Worm (Caenorhabditis elegans) whole organism, L1 larva: Measurements from ENCODE around the gene H39E20.1.

ENCODE experiments used
- C34B4.2 ChIP-seq: sonication (generic microtip); optimal IDR thresholded peaks from 2 replicates; lab custom pipeline; 2017; ENCODE audit warnings: mild to moderate bottlenecking, missing genetic modification characterization, missing compliant biosample characterization
- F16B12.6 ChIP-seq: fragments of 150-350 bp; optimal IDR thresholded peaks from 2 replicates; lab custom pipeline; 2014; ENCODE audit warnings: missing biosample characterization, missing genetic modification characterization
- Y116A8C.19 ChIP-seq: sonication (generic microtip); optimal IDR thresholded peaks from 2 replicates; lab custom pipeline; 2016; ENCODE audit warnings: missing compliant biosample characterization, missing genetic modification characterization, borderline replicate concordance
- aha-1 ChIP-seq: fragments of 150-350 bp; optimal IDR thresholded peaks from 2 replicates; lab custom pipeline; 2014; ENCODE audit warnings: missing biosample characterization, missing genetic modification characterization
- aly-2 ChIP-seq: fragments of 150-350 bp; optimal IDR thresholded peaks from 2 replicates; lab custom pipeline; 2014; ENCODE audit warnings: missing biosample characterization, missing genetic modification characterization
- ama-1 ChIP-seq: fragments of 150-350 bp; optimal IDR thresholded peaks from 2 replicates; lab custom pipeline; 2014
- ceh-82 ChIP-seq, 3 experiments: fragments of 150-350 bp in 1 of 3; sonication (generic microtip) in 2 of 3; optimal IDR thresholded peaks; 2 replicates each; lab custom pipeline; 2014 to 2017; ENCODE audit warnings: missing biosample characterization in 3 of 3, missing genetic modification characterization in 3 of 3
- ceh-88 ChIP-seq: fragments of 200-800 bp; sonication (Bioruptor generic); IDR thresholded peaks from 2 replicates; pipeline ENCODE4 v1.3.6; 2022; ENCODE audit warnings: missing genetic modification characterization, missing compliant biosample characterization
- ces-1 ChIP-seq: fragments of 150-350 bp; optimal IDR thresholded peaks from 2 replicates; lab custom pipeline; 2014; ENCODE audit warnings: missing biosample characterization, missing genetic modification reagents, missing genetic modification characterization
- dpl-1 ChIP-seq, 3 experiments: fragments of 150-350 bp in 2 of 3; sonication (generic microtip) in 1 of 3; optimal IDR thresholded peaks; 2 replicates each; lab custom pipeline; 2014 to 2017; ENCODE audit warnings: missing biosample characterization in 3 of 3, missing genetic modification characterization in 3 of 3, missing genetic modification reagents in 3 of 3
- efl-3 ChIP-seq: fragments of 200-800 bp; sonication (Bioruptor generic); optimal IDR thresholded peaks from 2 replicates; lab custom pipeline; 2018; ENCODE audit warnings: mild to moderate bottlenecking, missing genetic modification characterization, missing compliant biosample characterization
- ets-5 ChIP-seq: fragments of 200-800 bp; sonication (Bioruptor generic); IDR thresholded peaks from 2 replicates; pipeline ENCODE4 v1.3.6; 2022; ENCODE audit warnings: missing genetic modification characterization, missing compliant biosample characterization
- hlh-17 ChIP-seq: fragments of 200-800 bp; sonication (Bioruptor generic); optimal IDR thresholded peaks from 2 replicates; lab custom pipeline; 2018; ENCODE audit warnings: missing genetic modification characterization, mild to moderate bottlenecking, missing compliant biosample characterization, moderate library complexity, borderline replicate concordance
- hlh-4 ChIP-seq: sonication (generic microtip); optimal IDR thresholded peaks from 2 replicates; lab custom pipeline; 2016; ENCODE audit warnings: mild to moderate bottlenecking, missing genetic modification characterization, missing compliant biosample characterization
- hpl-2 ChIP-seq: fragments of 150-350 bp; optimal IDR thresholded peaks from 2 replicates; lab custom pipeline; 2014; ENCODE audit warnings: missing biosample characterization, missing genetic modification reagents, missing genetic modification characterization
- irx-1 ChIP-seq: sonication (generic microtip); optimal IDR thresholded peaks from 2 replicates; lab custom pipeline; 2016; ENCODE audit warnings: missing genetic modification characterization, missing compliant biosample characterization
- lin-15B ChIP-seq: fragments of 150-350 bp; sonication (generic microtip); optimal IDR thresholded peaks from 3 replicates; lab custom pipeline; 2014; ENCODE audit warnings: missing biosample characterization, missing genetic modification characterization
- lin-39 ChIP-seq: fragments of 150-350 bp; optimal IDR thresholded peaks from 2 replicates; lab custom pipeline; 2014; ENCODE audit warnings: missing biosample characterization, missing genetic modification reagents, missing genetic modification characterization
- lir-3 ChIP-seq: sonication (generic microtip); optimal IDR thresholded peaks from 2 replicates; lab custom pipeline; 2016; ENCODE audit warnings: mild to moderate bottlenecking, missing genetic modification characterization, moderate library complexity, missing compliant biosample characterization; ENCODE audit not compliant: poor library complexity
- mab-9 ChIP-seq: fragments of 200-800 bp; sonication (Bioruptor generic); IDR thresholded peaks from 2 replicates; pipeline ENCODE4 v1.3.6; 2022; ENCODE audit warnings: missing genetic modification reagents, missing genetic modification characterization, missing compliant biosample characterization
- nhr-11 ChIP-seq: fragments of 150-350 bp; optimal IDR thresholded peaks from 2 replicates; lab custom pipeline; 2014; ENCODE audit warnings: missing biosample characterization, missing genetic modification characterization
- nhr-19 ChIP-seq: fragments of 200-800 bp; sonication (Bioruptor generic); conservative IDR thresholded peaks from 2 replicates; pipeline ENCODE4 v1.3.6; 2022; ENCODE audit warnings: missing genetic modification characterization, missing compliant biosample characterization
- nhr-47 ChIP-seq: sonication (generic microtip); optimal IDR thresholded peaks from 2 replicates; lab custom pipeline; 2016; ENCODE audit warnings: mild to moderate bottlenecking, missing genetic modification characterization, moderate library complexity, missing compliant biosample characterization
- nhr-71 ChIP-seq: sonication (generic microtip); optimal IDR thresholded peaks from 2 replicates; lab custom pipeline; 2016; ENCODE audit warnings: mild to moderate bottlenecking, missing genetic modification characterization, moderate library complexity, missing compliant biosample characterization
- nhr-77 ChIP-seq: fragments of 150-350 bp; optimal IDR thresholded peaks from 2 replicates; lab custom pipeline; 2014; ENCODE audit warnings: missing biosample characterization, missing genetic modification characterization
- nhr-85 ChIP-seq: sonication (generic microtip); peaks from one replicate; lab custom pipeline; 2016; ENCODE audit warnings: missing genetic modification characterization, inconsistent platforms, missing compliant biosample characterization
- nhr-90 ChIP-seq: sonication (generic microtip); optimal IDR thresholded peaks from 2 replicates; lab custom pipeline; 2016; ENCODE audit warnings: mild to moderate bottlenecking, missing genetic modification characterization, missing compliant biosample characterization; ENCODE audit not compliant: poor library complexity
- pag-3 ChIP-seq: sonication (generic microtip); optimal IDR thresholded peaks from 2 replicates; lab custom pipeline; 2017; ENCODE audit warnings: missing genetic modification characterization, mild to moderate bottlenecking, missing compliant biosample characterization, antibody characterized with exemption, borderline replicate concordance; ENCODE audit not compliant: insufficient read depth
- pax-3 ChIP-seq: fragments of 200-800 bp; sonication (Bioruptor generic); optimal IDR thresholded peaks from 2 replicates; lab custom pipeline; 2018; ENCODE audit warnings: mild to moderate bottlenecking, missing genetic modification characterization, moderate library complexity, missing compliant biosample characterization
- pqm-1 ChIP-seq: sonication (generic microtip); optimal IDR thresholded peaks from 3 replicates; lab custom pipeline; 2017; ENCODE audit warnings: missing biosample characterization, missing genetic modification characterization
- rnt-1 ChIP-seq: sonication (generic microtip); optimal IDR thresholded peaks from 2 replicates; lab custom pipeline; 2016; ENCODE audit warnings: mild to moderate bottlenecking, missing genetic modification characterization, moderate library complexity, missing compliant biosample characterization
- snpc-4 ChIP-seq: fragments of 150-350 bp; optimal IDR thresholded peaks from 2 replicates; lab custom pipeline; 2014; ENCODE audit warnings: missing biosample characterization, missing genetic modification characterization
- snu-23 ChIP-seq: sonication (generic microtip); optimal IDR thresholded peaks from 2 replicates; lab custom pipeline; 2016; ENCODE audit warnings: missing genetic modification characterization, missing compliant biosample characterization
- sox-4 ChIP-seq: sonication (generic microtip); optimal IDR thresholded peaks from 2 replicates; lab custom pipeline; 2016; ENCODE audit warnings: missing genetic modification characterization, missing compliant biosample characterization
- sptf-1 ChIP-seq: fragments of 150-350 bp; optimal IDR thresholded peaks from 2 replicates; lab custom pipeline; 2014; ENCODE audit warnings: missing biosample characterization, missing genetic modification characterization
- sup-37 ChIP-seq: fragments of 200-800 bp; sonication (Bioruptor generic); optimal IDR thresholded peaks from 2 replicates; lab custom pipeline; 2018; ENCODE audit warnings: mild to moderate bottlenecking, missing genetic modification characterization, missing compliant biosample characterization
- swsn-7 ChIP-seq: sonication (generic microtip); optimal IDR thresholded peaks from 2 replicates; lab custom pipeline; 2016; ENCODE audit warnings: missing genetic modification characterization, missing compliant biosample characterization
- tbx-2 ChIP-seq: sonication (generic microtip); optimal IDR thresholded peaks from 2 replicates; lab custom pipeline; 2016; ENCODE audit warnings: missing genetic modification characterization, missing compliant biosample characterization
- unc-130 ChIP-seq: fragments of 150-350 bp; optimal IDR thresholded peaks from 2 replicates; lab custom pipeline; 2017; ENCODE audit warnings: missing biosample characterization, missing genetic modification characterization, inconsistent platforms
- unc-86 ChIP-seq: sonication (generic microtip); optimal IDR thresholded peaks from 2 replicates; lab custom pipeline; 2016; ENCODE audit warnings: missing genetic modification characterization, missing compliant biosample characterization
- unc-98 ChIP-seq: fragments of 200-800 bp; sonication (Bioruptor generic); IDR thresholded peaks from 2 replicates; pipeline ENCODE4 v1.3.6; 2022; ENCODE audit warnings: missing genetic modification characterization, missing compliant biosample characterization
- xbp-1 ChIP-seq: sonication (generic microtip); optimal IDR thresholded peaks from 2 replicates; lab custom pipeline; 2016; ENCODE audit warnings: missing genetic modification characterization, missing compliant biosample characterization
- zip-4 ChIP-seq: fragments of 200-800 bp; sonication (Bioruptor generic); optimal IDR thresholded peaks from 2 replicates; lab custom pipeline; 2018; ENCODE audit warnings: mild to moderate bottlenecking, missing genetic modification characterization, moderate library complexity, missing compliant biosample characterization
- ztf-11 ChIP-seq, 2 experiments: sonication (generic microtip); optimal IDR thresholded peaks; 2 replicates each; lab custom pipeline; 2016 to 2017; ENCODE audit warnings: missing genetic modification characterization in 2 of 2, missing biosample characterization in 1 of 2, missing compliant biosample characterization in 1 of 2
- ztf-4 ChIP-seq: fragments of 150-350 bp; optimal IDR thresholded peaks from 2 replicates; lab custom pipeline; 2014; ENCODE audit warnings: missing biosample characterization, missing genetic modification characterization

The H39E20.1 gene

DNA sequence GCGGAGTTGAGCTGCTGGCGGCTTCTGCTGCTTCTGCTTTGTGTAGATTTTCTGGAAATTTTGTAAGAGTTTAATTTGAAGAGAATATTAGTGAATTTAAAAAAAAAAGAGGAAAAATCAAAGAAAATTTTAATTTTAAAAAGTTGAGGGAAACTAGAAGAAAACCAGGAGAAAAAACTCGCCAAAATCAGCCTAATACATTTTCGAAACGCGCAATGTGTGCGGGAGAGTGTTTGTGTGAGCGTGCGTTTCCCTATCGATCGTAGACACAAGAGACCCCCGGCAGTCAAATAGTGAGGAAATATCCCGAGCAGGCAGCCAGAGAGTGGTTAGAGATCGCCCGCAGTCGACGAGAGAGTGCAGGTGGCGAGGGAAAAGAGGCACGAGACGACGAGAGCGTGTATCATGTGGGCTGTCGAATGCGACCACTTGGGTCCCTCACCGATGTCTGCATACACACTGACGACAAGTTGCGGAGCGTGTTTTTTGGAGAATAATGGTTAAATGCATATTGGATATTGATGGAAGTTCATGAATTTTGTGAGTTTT, 49.3 kb upstream of the H39E20.1 start, which contains the start of gene zfp-3 (continued):
- TF ChIP-seq ztf-11 (tag; optimal IDR thresholded peaks at IDR 0.05; lab: Kevin White, UChicago): peak in 1 of 2 experiments; percentile 86
- TF ChIP-seq efl-3 (GFP tag; lab: Kevin White, UChicago): no peak
- peak; percentile 95 for TF ChIP-seq nhr-77 (tag; lab: Kevin White, UChicago)
- TF ChIP-seq aly-2 (tag; lab: Kevin White, UChicago): peak; percentile 89
- peak; percentile 76 for TF ChIP-seq sup-37 (GFP tag; lab: Kevin White, UChicago)
- TF ChIP-seq xbp-1 (tag; lab: Kevin White, UChicago): peak; percentile 96
- no peak for TF ChIP-seq sptf-1 (tag; lab: Kevin White, UChicago)
- peak; percentile 98 for TF ChIP-seq swsn-7
- peak; percentile 96 for TF ChIP-seq F16B12.6 (tag; lab: Kevin White, UChicago)
- peak; percentile 92 for TF ChIP-seq aha-1 (tag; lab: Kevin White, UChicago)
- no peak for TF ChIP-seq C34B4.2
- peak; percentile 64 for TF ChIP-seq lin-39 (tag; lab: Kevin White, UChicago)
- TF ChIP-seq unc-130: peak; percentile 55
- TF ChIP-seq nhr-90 (tag; lab: Kevin White, UChicago): peak; percentile 95
- peak; percentile 72 to 77 (median 73) for TF ChIP-seq dpl-1 (GFP tag; optimal IDR thresholded peaks at IDR 0.05; lab: Kevin White, UChicago)
- peak; percentile 96 for TF ChIP-seq unc-86 (tag; lab: Kevin White, UChicago)
- TF ChIP-seq tbx-2 (tag; lab: Kevin White, UChicago): peak; percentile 98
- peak; percentile 89 for TF ChIP-seq zip-4 (GFP tag; lab: Kevin White, UChicago)
- peak; percentile 54 for TF ChIP-seq pqm-1 (tag; lab: Kevin White, UChicago)
- peak; percentile 16 for TF ChIP-seq ces-1 (GFP tag; lab: Kevin White, UChicago)
- peak; percentile 3 for TF ChIP-seq hlh-4 (tag; lab: Kevin White, UChicago)
- TF ChIP-seq snpc-4 (tag; lab: Kevin White, UChicago): peak; percentile 84
- TF ChIP-seq pax-3 (tag; lab: Kevin White, UChicago): peak; percentile 92
- peak; percentile 81 to 96 (median 94) for TF ChIP-seq ceh-82 (tag; optimal IDR thresholded peaks at IDR 0.05; lab: Kevin White, UChicago)
- no peak for TF ChIP-seq Y116A8C.19 (tag; lab: Kevin White, UChicago)
- peak; percentile 88 for TF ChIP-seq ceh-88
- no peak for TF ChIP-seq hlh-17 (GFP tag; lab: Kevin White, UChicago)
- TF ChIP-seq hpl-2 (GFP tag; lab: Kevin White, UChicago): peak; percentile 81
- TF ChIP-seq ets-5: no peak
- TF ChIP-seq unc-98: peak; percentile 69
- TF ChIP-seq pag-3 (tag; lab: Kevin White, UChicago): no peak
- TF ChIP-seq nhr-11 (tag; lab: Kevin White, UChicago): peak; percentile 83
- TF ChIP-seq mab-9 (GFP tag; lab: Robert Waterston, UW): peak; percentile 87
- peak; percentile 97 for TF ChIP-seq nhr-85 (tag; lab: Kevin White, UChicago)
- peak; percentile 95 for TF ChIP-seq rnt-1 (tag; lab: Kevin White, UChicago)

DNA sequence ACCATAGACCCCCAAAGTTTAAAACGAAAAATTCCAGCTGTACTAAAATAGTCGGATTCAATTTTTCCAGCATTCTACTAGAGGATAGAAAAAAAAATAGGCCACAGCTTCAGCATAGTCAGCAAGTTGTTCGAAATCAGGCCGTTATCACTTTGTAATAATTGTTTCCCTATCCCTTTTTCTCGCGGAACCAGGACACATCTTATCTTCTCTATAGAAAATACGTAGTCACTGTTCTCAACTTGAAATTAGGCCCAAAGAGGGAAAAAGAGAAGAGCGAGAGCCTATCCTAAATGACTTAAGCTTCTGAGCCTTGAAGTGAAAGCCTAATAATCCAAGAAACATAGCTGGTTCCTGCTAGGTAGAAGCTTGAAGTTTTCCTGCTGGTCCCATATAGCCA, 48.3 kb upstream of the H39E20.1 start:
- TF ChIP-seq ztf-4 (peak; percentile 25), tbx-2 (tag; lab: Kevin White, UChicago) (peak; percentile 16), nhr-90 (tag; lab: Kevin White, UChicago) (peak; percentile 9), sox-4 (tag; lab: Kevin White, UChicago) (no peak), nhr-19 (GFP tag; lab: Robert Waterston, UW) (peak; percentile 33; the same call in 1 of the 2 replicates), nhr-47 (tag; lab: Kevin White, UChicago) (peak; percentile 31), pax-3 (tag; lab: Kevin White, UChicago) (no peak), snu-23 (GFP tag; lab: Kevin White, UChicago) (peak; percentile 12), lir-3 (no peak), ama-1 (peak; percentile 26), nhr-71 (tag; lab: Kevin White, UChicago) (peak; percentile 34), irx-1 (peak; percentile 14), nhr-85 (tag; lab: Kevin White, UChicago) (peak; percentile 75), lin-15B (tag; lab: Kevin White, UChicago) (no peak)
